Fruit fly (Drosophila melanogaster): ENCODE measurements around the gene CG17375.

Gene CG17375

dm6 chr2L:6794956-6795522, 10.6 kb downstream of the CG17375 start (continued):
- TF ChIP-seq CG9727 (GFP tag; optimal IDR thresholded peaks at IDR 0.05) (peak; percentile 41), E2f1 (GFP tag; IDR thresholded peaks at IDR 0.05) (0 out of 2 replicates have a peak, but pooled peaks have one; percentile 28), Camta (GFP tag; optimal IDR thresholded peaks at IDR 0.05) (peak; percentile 8), nau (GFP tag; optimal IDR thresholded peaks at IDR 0.05) (no peak), Hr51 (GFP tag; optimal IDR thresholded peaks at IDR 0.05) (peak in 1 of 2 experiments; percentile 29), MBD-R2 (GFP tag; IDR thresholded peaks at IDR 0.05) (0 out of 2 replicates have a peak, but pooled peaks have one; percentile 8), CG18599 (GFP tag; optimal IDR thresholded peaks at IDR 0.05) (peak; percentile 56), CG8765 (GFP tag; IDR thresholded peaks at IDR 0.05) (no peak), HLH54F (GFP tag; optimal IDR thresholded peaks at IDR 0.05) (peak; percentile 19), CG15601 (tag; optimal IDR thresholded peaks at IDR 0.05) (peak; percentile 80), tap (tag; optimal IDR thresholded peaks at IDR 0.05) (no peak), btn (GFP tag; optimal IDR thresholded peaks at IDR 0.05) (peak; percentile 27), sens (GFP tag) (peak; percentile 80), mirr (GFP tag; optimal IDR thresholded peaks at IDR 0.05) (no peak), CG10321 (GFP tag; IDR thresholded peaks at IDR 0.05) (no peak), ems (GFP tag; optimal IDR thresholded peaks at IDR 0.05) (peak; percentile 38), CG1529 (GFP tag; optimal IDR thresholded peaks at IDR 0.05) (no peak), Rfx (GFP tag; IDR thresholded peaks at IDR 0.05) (peak; percentile 30), H2.0 (GFP tag; IDR thresholded peaks at IDR 0.05) (peak; percentile 9; the same call in 1 of the 2 replicates), Awh (GFP tag; IDR thresholded peaks at IDR 0.05) (0 out of 2 replicates have a peak, but pooled peaks have one; percentile 17), nmo (GFP tag; optimal IDR thresholded peaks at IDR 0.05) (peak; percentile 35), gem (tag; optimal IDR thresholded peaks at IDR 0.05) (peak; percentile 29), nerfin-2 (GFP tag; IDR thresholded peaks at IDR 0.05; ENCODE audit: partially characterized antibody) (no peak), CG12104 (GFP tag; optimal IDR thresholded peaks at IDR 0.05) (no peak), CG12769 (tag; optimal IDR thresholded peaks at IDR 0.05) (no peak), chif (GFP tag; optimal IDR thresholded peaks at IDR 0.05) (peak in 1 of 2 experiments; percentile 31), repo (GFP tag; optimal IDR thresholded peaks at IDR 0.05) (peak; percentile 8), sqz (GFP tag; optimal IDR thresholded peaks at IDR 0.05) (no peak), Poxn (GFP tag; IDR thresholded peaks at IDR 0.05) (no peak), unc-4 (GFP tag; IDR thresholded peaks at IDR 0.05; ENCODE audit: partially characterized antibody) (no peak), CG10366 (GFP tag; IDR thresholded peaks at IDR 0.05) (peak; percentile 19; the same call in 1 of the 2 replicates), tin (GFP tag; optimal IDR thresholded peaks at IDR 0.05) (peak; percentile 35), CG3847 (GFP tag; IDR thresholded peaks at IDR 0.05) (no peak), CG1024 (GFP tag; IDR thresholded peaks at IDR 0.05) (no peak), shn (GFP tag; optimal IDR thresholded peaks at IDR 0.05) (peak; percentile 21), zf30C (GFP tag; optimal IDR thresholded peaks at IDR 0.05) (peak; percentile 78), bsh (GFP tag; optimal IDR thresholded peaks at IDR 0.05) (peak in 1 of 2 experiments; percentile 7), CG30431 (GFP tag; optimal IDR thresholded peaks at IDR 0.05) (peak; percentile 31), lmd (GFP tag; IDR thresholded peaks at IDR 0.05) (peak; percentile 32; the same call in 1 of the 2 replicates), Sox102F (GFP tag; optimal IDR thresholded peaks at IDR 0.05) (peak; percentile 32), scrt (GFP tag; optimal IDR thresholded peaks at IDR 0.05) (peak; percentile 21), lab (GFP tag; optimal IDR thresholded peaks at IDR 0.05) (peak; percentile 46), CG18262 (tag; optimal IDR thresholded peaks at IDR 0.05) (peak; percentile 5), ERR (GFP tag; optimal IDR thresholded peaks at IDR 0.05) (no peak), sim (GFP tag; IDR thresholded peaks at IDR 0.05) (0 out of 2 replicates have a peak, but pooled peaks have one; percentile 43), Side (GFP tag; optimal IDR thresholded peaks at IDR 0.05) (peak; percentile 24), seq (GFP tag; IDR thresholded peaks at IDR 0.05) (no peak), bab2 (GFP tag; optimal IDR thresholded peaks at IDR 0.05) (peak; percentile 24), cad (GFP tag; optimal IDR thresholded peaks at IDR 0.05) (no peak), CG6854 (GFP tag; optimal IDR thresholded peaks at IDR 0.05) (no peak)
